Worm (Caenorhabditis elegans): ENCODE results near the gene K08D8.6.

Gene K08D8.6

DNA sequence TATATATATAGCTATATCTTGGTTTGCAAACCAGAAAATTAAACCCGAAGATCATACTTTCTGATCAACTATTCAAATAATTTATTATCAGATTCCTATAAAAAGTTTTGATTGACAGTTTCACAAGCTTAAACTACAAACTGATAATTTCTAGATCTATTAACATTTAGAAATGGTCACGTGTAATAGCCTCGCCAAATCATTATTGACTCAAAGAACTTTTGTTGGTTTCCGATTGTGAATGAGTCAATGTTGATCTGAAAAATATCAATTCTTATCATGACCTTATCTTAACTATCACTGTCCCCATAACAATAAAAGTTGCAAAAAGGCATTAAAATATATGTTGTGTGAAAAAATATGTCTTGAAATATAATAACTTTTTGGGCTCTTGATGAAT is 48.2 kb downstream of the K08D8.6 start:
- peak in 1 of 2 experiments; percentile 29 for TF ChIP-seq lin-35 (GFP tag; optimal IDR thresholded peaks at IDR 0.05)
- no peak for TF ChIP-seq snu-23 (GFP tag; optimal IDR thresholded peaks at IDR 0.05)
- no peak for TF ChIP-seq lir-3 (tag; optimal IDR thresholded peaks at IDR 0.05; ENCODE audit: poor library complexity)
- TF ChIP-seq ztf-4 (tag; optimal IDR thresholded peaks at IDR 0.05): no peak
- TF ChIP-seq elt-2 (tag; optimal IDR thresholded peaks at IDR 0.05): peak; percentile 98
- TF ChIP-seq pax-3 (tag; optimal IDR thresholded peaks at IDR 0.05): peak; percentile 8
- no peak for TF ChIP-seq tlp-1 (tag; optimal IDR thresholded peaks at IDR 0.05)
- no peak for TF ChIP-seq ama-1 (optimal IDR thresholded peaks at IDR 0.05)
- no peak for TF ChIP-seq mep-1 (tag; optimal IDR thresholded peaks at IDR 0.05)
- TF ChIP-seq lin-14 (GFP tag; optimal IDR thresholded peaks at IDR 0.05): peak; percentile 8
- no peak for TF ChIP-seq swsn-7 (tag; optimal IDR thresholded peaks at IDR 0.05)
- no peak for TF ChIP-seq nhr-28 (tag; optimal IDR thresholded peaks at IDR 0.05)
- TF ChIP-seq lin-15B (tag; optimal IDR thresholded peaks at IDR 0.05): no peak
- peak; percentile 36 for TF ChIP-seq jun-1 (tag; optimal IDR thresholded peaks at IDR 0.05)
- peak; percentile 33 for TF ChIP-seq nhr-20 (tag; optimal IDR thresholded peaks at IDR 0.05)
- no peak for TF ChIP-seq dpl-1 (GFP tag; optimal IDR thresholded peaks at IDR 0.05)
- peak; percentile 8 for TF ChIP-seq nhr-90 (tag; optimal IDR thresholded peaks at IDR 0.05; ENCODE audit: poor library complexity)
- TF ChIP-seq grh-1 (GFP tag; IDR thresholded peaks at IDR 0.05): no peak
- TF ChIP-seq elt-3 (tag; optimal IDR thresholded peaks at IDR 0.05): no peak
- TF ChIP-seq zag-1 (tag; optimal IDR thresholded peaks at IDR 0.05): no peak
- TF ChIP-seq nhr-71 (tag; optimal IDR thresholded peaks at IDR 0.05): peak; percentile 17
- TF ChIP-seq nhr-11 (tag; optimal IDR thresholded peaks at IDR 0.05): no peak
- no peak for TF ChIP-seq egl-13 (tag; optimal IDR thresholded peaks at IDR 0.05)
- no peak for TF ChIP-seq alr-1 (tag; optimal IDR thresholded peaks at IDR 0.05; ENCODE audit: borderline replicate concordance)
- TF ChIP-seq aly-2 (tag; optimal IDR thresholded peaks at IDR 0.05): no peak

DNA sequence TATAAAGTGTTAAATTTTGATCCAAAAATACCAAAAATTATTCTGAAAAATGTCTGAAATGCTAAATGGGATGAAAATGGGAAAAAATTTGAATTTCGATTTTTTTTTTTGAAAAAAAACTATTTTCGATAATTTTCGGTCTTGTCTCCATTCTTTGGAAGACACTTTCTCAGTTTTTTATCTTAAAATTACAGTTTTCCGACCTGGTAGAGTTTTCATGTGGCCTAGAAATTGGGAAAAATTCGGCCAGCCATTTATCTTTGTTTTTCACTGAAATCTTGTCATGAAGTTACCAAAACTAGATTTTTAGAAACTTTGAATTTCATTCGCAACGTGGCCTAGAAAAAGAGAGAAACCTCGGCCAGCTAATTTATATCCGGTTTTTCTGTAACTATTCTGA is 49.4 kb downstream of the K08D8.6 start:
- TF ChIP-seq sptf-1 (tag; optimal IDR thresholded peaks at IDR 0.05): no peak
- TF ChIP-seq hlh-4 (tag; optimal IDR thresholded peaks at IDR 0.05): no peak
- TF ChIP-seq nhr-84 (tag; optimal IDR thresholded peaks at IDR 0.05): no peak
- peak; percentile 52 for TF ChIP-seq nhr-85 (tag)
- no peak for TF ChIP-seq aha-1 (tag; optimal IDR thresholded peaks at IDR 0.05)

DNA sequence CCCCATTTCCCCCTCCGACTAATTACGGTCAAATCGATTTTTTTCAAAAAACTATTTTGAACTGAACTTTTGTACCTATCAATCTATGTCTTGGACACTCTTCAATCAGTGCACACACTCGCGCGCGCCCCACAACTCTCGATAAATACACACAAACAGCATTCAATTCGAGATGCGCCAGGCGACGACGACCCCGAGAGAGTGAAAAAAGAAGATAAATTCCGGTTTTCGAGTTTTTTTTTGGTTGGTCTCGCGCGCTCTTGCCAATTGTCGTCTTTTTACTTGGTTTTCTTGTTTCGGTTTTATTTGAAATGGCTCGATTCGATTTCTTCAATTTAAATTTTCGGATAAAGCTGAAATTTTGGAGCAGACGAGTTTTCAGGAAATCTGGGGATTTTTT is 50.0 kb downstream of the K08D8.6 start:
- TF ChIP-seq Y116A8C.19 (tag; optimal IDR thresholded peaks at IDR 0.05; ENCODE audit: borderline replicate concordance): no peak
- peak in 1 of 2 experiments; percentile 16 for TF ChIP-seq efl-1 (optimal IDR thresholded peaks at IDR 0.05)
- peak in 1 of 2 experiments; percentile 73 for TF ChIP-seq efl-1 (GFP tag; optimal IDR thresholded peaks at IDR 0.05 in 1 of 2)
- no peak for TF ChIP-seq nhr-76 (tag; optimal IDR thresholded peaks at IDR 0.05)
- TF ChIP-seq dpl-1 (GFP tag; optimal IDR thresholded peaks at IDR 0.05): peak in 1 of 3 experiments; percentile 29
- TF ChIP-seq lin-14 (GFP tag; optimal IDR thresholded peaks at IDR 0.05): peak; percentile 83
- peak; percentile 28 for TF ChIP-seq mep-1 (tag; optimal IDR thresholded peaks at IDR 0.05)
- no peak for TF ChIP-seq sptf-1 (tag; optimal IDR thresholded peaks at IDR 0.05)
- TF ChIP-seq efl-3 (GFP tag; optimal IDR thresholded peaks at IDR 0.05): no peak
- no peak for TF ChIP-seq C04F5.9 (tag; optimal IDR thresholded peaks at IDR 0.05)
- peak; percentile 18 for TF ChIP-seq nhr-85 (tag)
- TF ChIP-seq lin-35 (GFP tag; optimal IDR thresholded peaks at IDR 0.05): peak in 1 of 2 experiments; percentile 24
- TF ChIP-seq blmp-1 (tag; optimal IDR thresholded peaks at IDR 0.05): peak; percentile 86
- no peak for TF ChIP-seq nhr-11 (tag; optimal IDR thresholded peaks at IDR 0.05)
- peak in 1 of 2 experiments; percentile 38 for TF ChIP-seq lsy-2 (tag; optimal IDR thresholded peaks at IDR 0.05)
- peak; percentile 30 for TF ChIP-seq nhr-71 (tag; optimal IDR thresholded peaks at IDR 0.05)
- peak; percentile 15; the same call in 1 of the 2 replicates for TF ChIP-seq grh-1 (GFP tag; IDR thresholded peaks at IDR 0.05)
- TF ChIP-seq irx-1 (tag; optimal IDR thresholded peaks at IDR 0.05): peak; percentile 5
- peak; percentile 40 for TF ChIP-seq nhr-20 (tag; optimal IDR thresholded peaks at IDR 0.05)
- peak; percentile 32 for TF ChIP-seq tbx-2 (tag; optimal IDR thresholded peaks at IDR 0.05)
- TF ChIP-seq snu-23 (GFP tag; optimal IDR thresholded peaks at IDR 0.05): peak; percentile 51
- no peak for TF ChIP-seq hlh-4 (tag; optimal IDR thresholded peaks at IDR 0.05)
- TF ChIP-seq ceh-82 (tag; optimal IDR thresholded peaks at IDR 0.05): peak in 2 of 3 experiments; percentile 13 to 16
- TF ChIP-seq lir-3 (tag; optimal IDR thresholded peaks at IDR 0.05; ENCODE audit: poor library complexity): no peak

All from whole organism, L1 larva.